Worm (Caenorhabditis elegans): ENCODE results near the gene F45E1.4.
A peak's percentile ranks its signal among the peaks of the same experiment; 100 is the strongest.

The F45E1.4 gene

ce11 chrX:7961623-7962022, 24.2 kb upstream of the F45E1.4 start, which contains the start of gene sem-5:
sem-5 (minus strand) TSS chrX:7961723.
- TF ChIP-seq ama-1 (optimal IDR thresholded peaks at IDR 0.05) (no peak), nhr-76 (tag; optimal IDR thresholded peaks at IDR 0.05) (no peak), lin-15B (tag; optimal IDR thresholded peaks at IDR 0.05) (no peak), lsy-12 (tag; optimal IDR thresholded peaks at IDR 0.05) (no peak), nhr-12 (tag; optimal IDR thresholded peaks at IDR 0.05) (no peak), fkh-10 (GFP tag; optimal IDR thresholded peaks at IDR 0.05) (no peak), ceh-9 (tag; optimal IDR thresholded peaks at IDR 0.05) (no peak), nhr-77 (tag; optimal IDR thresholded peaks at IDR 0.05) (no peak), ceh-82 (tag; optimal IDR thresholded peaks at IDR 0.05) (no peak), lin-39 (tag; optimal IDR thresholded peaks at IDR 0.05) (no peak), skn-1 (tag; optimal IDR thresholded peaks at IDR 0.05) (no peak), eor-1 (tag; optimal IDR thresholded peaks at IDR 0.05) (no peak), nhr-67 (tag; optimal IDR thresholded peaks at IDR 0.05) (no peak), nhr-28 (tag; optimal IDR thresholded peaks at IDR 0.05) (no peak), ztf-4 (tag; optimal IDR thresholded peaks at IDR 0.05) (no peak), nfya-1 (tag; optimal IDR thresholded peaks at IDR 0.05; ENCODE audit: insufficient read depth) (no peak), sea-2 (GFP tag; optimal IDR thresholded peaks at IDR 0.05) (no peak), zag-1 (tag; optimal IDR thresholded peaks at IDR 0.05) (no peak), pqm-1 (tag; optimal IDR thresholded peaks at IDR 0.05) (no peak)

- TF ChIP-seq mml-1 (tag; optimal IDR thresholded peaks at IDR 0.05) (no peak), nhr-77 (tag; optimal IDR thresholded peaks at IDR 0.05) (no peak), pha-4 (tag; optimal IDR thresholded peaks at IDR 0.05) (peak; percentile 60), elt-1 (tag; optimal IDR thresholded peaks at IDR 0.05) (no peak), ztf-11 (tag; optimal IDR thresholded peaks at IDR 0.05) (no peak), eor-1 (tag; optimal IDR thresholded peaks at IDR 0.05) (no peak), skn-1 (tag; optimal IDR thresholded peaks at IDR 0.05) (peak; percentile 47), mdl-1 (tag; optimal IDR thresholded peaks at IDR 0.05) (no peak), nhr-11 (tag; optimal IDR thresholded peaks at IDR 0.05) (no peak), zag-1 (tag; optimal IDR thresholded peaks at IDR 0.05) (no peak), ceh-16 (tag; optimal IDR thresholded peaks at IDR 0.05) (no peak), unc-62 (GFP tag; optimal IDR thresholded peaks at IDR 0.05) (no peak), nhr-28 (tag; optimal IDR thresholded peaks at IDR 0.05) (no peak), egl-5 (tag; optimal IDR thresholded peaks at IDR 0.05) (no peak), nfya-1 (tag; optimal IDR thresholded peaks at IDR 0.05; ENCODE audit: insufficient read depth) (peak; percentile 38), egl-27 (tag; optimal IDR thresholded peaks at IDR 0.05) (no peak), fkh-2 (tag; optimal IDR thresholded peaks at IDR 0.05) (no peak), nhr-23 (tag; optimal IDR thresholded peaks at IDR 0.05) (peak; percentile 55), nhr-43 (tag; optimal IDR thresholded peaks at IDR 0.05; ENCODE audit: poor library complexity, severe bottlenecking) (no peak), ceh-28 (tag; optimal IDR thresholded peaks at IDR 0.05) (peak; percentile 70), nhr-12 (tag; optimal IDR thresholded peaks at IDR 0.05) (no peak), hmg-11 (tag; optimal IDR thresholded peaks at IDR 0.05) (peak; percentile 51), nhr-25 (tag; optimal IDR thresholded peaks at IDR 0.05) (peak; percentile 56), lsy-12 (tag; optimal IDR thresholded peaks at IDR 0.05) (no peak), fos-1 (tag; optimal IDR thresholded peaks at IDR 0.05) (no peak), nhr-76 (tag; optimal IDR thresholded peaks at IDR 0.05) (no peak), fkh-10 (GFP tag; optimal IDR thresholded peaks at IDR 0.05) (no peak), ztf-4 (tag; optimal IDR thresholded peaks at IDR 0.05) (no peak), nhr-67 (tag; optimal IDR thresholded peaks at IDR 0.05) (no peak), sea-2 (GFP tag; optimal IDR thresholded peaks at IDR 0.05) (no peak), ZK546.5 (tag; optimal IDR thresholded peaks at IDR 0.05) (no peak), lin-15B (tag; optimal IDR thresholded peaks at IDR 0.05) (no peak), aly-2 (tag; optimal IDR thresholded peaks at IDR 0.05) (no peak), unc-39 (tag; optimal IDR thresholded peaks at IDR 0.05) (no peak), ceh-9 (tag; optimal IDR thresholded peaks at IDR 0.05) (no peak), elt-3 (tag; optimal IDR thresholded peaks at IDR 0.05) (no peak), elt-2 (tag; optimal IDR thresholded peaks at IDR 0.05) (peak; percentile 99), tbx-2 (tag; optimal IDR thresholded peaks at IDR 0.05) (no peak), jun-1 (tag; optimal IDR thresholded peaks at IDR 0.05) (peak; percentile 63), daf-12 (tag; optimal IDR thresholded peaks at IDR 0.05) (no peak), R02D3.7 (tag; optimal IDR thresholded peaks at IDR 0.05) (no peak), snpc-4 (tag; optimal IDR thresholded peaks at IDR 0.05) (no peak), lin-39 (tag; optimal IDR thresholded peaks at IDR 0.05) (peak; percentile 69), ceh-82 (tag; optimal IDR thresholded peaks at IDR 0.05) (no peak), pqm-1 (tag; optimal IDR thresholded peaks at IDR 0.05) (peak; percentile 97), nhr-237 (tag; optimal IDR thresholded peaks at IDR 0.05) (no peak), ama-1 (optimal IDR thresholded peaks at IDR 0.05) (no peak)
These were observed 23.7 kb upstream of the F45E1.4 start for ce11 chrX:7962056-7962485.
